Worm (Caenorhabditis elegans): ENCODE results near the gene cest-17.

cest-17 gene

DNA sequence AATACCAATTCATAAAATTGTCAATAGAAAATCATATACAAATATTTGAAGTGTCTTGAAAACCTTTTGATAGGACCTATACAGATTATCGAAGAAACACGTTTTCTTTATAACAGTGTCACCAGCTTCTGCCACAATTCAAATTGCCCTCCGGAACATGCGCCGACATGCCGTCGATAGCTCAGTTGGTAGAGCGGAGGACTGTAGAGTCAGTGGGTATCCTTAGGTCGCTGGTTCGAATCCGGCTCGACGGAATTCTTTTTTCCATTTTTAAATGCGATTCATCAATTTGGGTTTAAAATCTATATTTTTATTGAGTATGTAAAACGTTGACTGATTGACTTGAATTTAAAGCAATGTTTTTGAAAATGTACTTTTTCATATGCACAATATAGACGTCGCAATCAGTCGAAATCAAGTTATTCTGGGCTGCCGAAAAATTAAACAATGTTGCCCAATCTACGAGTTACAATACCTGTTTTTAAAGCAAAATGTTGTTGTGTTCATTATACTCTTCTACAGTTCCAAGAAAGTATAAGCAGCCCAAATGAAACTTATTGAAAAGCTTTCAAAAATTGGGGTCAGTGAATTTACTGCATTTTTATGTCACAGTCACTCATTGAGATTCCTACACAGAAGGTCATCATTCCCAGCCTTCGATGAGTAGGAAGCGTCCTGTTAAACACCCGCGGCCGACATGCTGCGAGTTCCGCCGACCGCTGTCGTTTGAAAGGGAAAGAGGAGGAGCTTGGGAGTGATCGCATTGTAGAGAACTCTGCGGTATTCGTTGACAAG is 44.4 kb downstream of the cest-17 start (continued):
- no peak for TF ChIP-seq egl-27 (tag; optimal IDR thresholded peaks at IDR 0.05)
- TF ChIP-seq C34B4.2 (tag; optimal IDR thresholded peaks at IDR 0.05): no peak

DNA sequence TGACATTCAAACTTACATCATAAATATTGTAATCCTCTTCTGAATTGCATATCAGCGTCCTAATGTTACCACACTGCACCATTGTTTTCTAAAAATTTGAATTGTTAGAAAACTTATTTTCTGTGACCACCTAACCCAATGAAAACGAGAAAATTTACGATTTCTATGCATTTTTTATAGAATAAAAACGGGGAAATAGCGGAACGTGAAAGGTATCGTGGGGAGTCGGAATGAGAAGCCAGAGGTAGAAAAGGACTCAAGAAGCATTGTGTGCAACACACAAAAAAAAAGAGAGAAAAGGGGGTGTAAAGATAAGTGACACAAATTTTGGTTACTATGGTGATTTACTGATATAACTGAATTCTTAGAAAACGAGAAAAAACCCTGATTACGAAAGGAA is 47.1 kb downstream of the cest-17 start, which contains the start of gene C16D9.6:
C16D9.6 (minus strand) TSS at position 101 of the 400 bp plus-strand sequence.
- no peak for TF ChIP-seq ztf-11 (tag; optimal IDR thresholded peaks at IDR 0.05)
- TF ChIP-seq zag-1 (tag; optimal IDR thresholded peaks at IDR 0.05): no peak
- TF ChIP-seq dsc-1 (tag; optimal IDR thresholded peaks at IDR 0.05): peak; percentile 8
- TF ChIP-seq fkh-8 (tag; optimal IDR thresholded peaks at IDR 0.05): peak; percentile 77
- peak; percentile 43 for TF ChIP-seq nhr-71 (tag; optimal IDR thresholded peaks at IDR 0.05)

DNA sequence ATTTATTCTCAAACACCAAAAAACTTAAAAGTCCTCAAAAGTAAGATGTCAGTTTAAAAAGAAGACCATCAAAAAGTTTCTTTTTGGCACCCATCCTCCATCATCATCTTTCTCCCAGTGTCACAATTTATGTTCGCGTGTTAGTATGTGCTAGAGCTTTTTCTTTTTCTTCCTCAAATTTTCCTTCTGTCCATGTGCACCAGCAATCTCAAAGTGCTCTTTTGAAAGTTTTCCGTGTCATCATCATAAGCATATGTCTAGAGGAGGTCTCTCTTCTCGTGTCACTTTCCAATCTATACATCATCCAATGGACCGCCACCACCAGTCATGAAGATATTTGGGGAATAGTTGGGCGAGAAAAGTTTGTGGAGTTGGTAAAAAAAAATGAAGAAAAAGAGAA is 47.9 kb downstream of the cest-17 start:
- TF ChIP-seq mab-9 (GFP tag; IDR thresholded peaks at IDR 0.05): 0 out of 2 replicates have a peak, but pooled peaks have one; percentile 14
- peak; percentile 52 for TF ChIP-seq lin-14 (GFP tag; optimal IDR thresholded peaks at IDR 0.05)
- TF ChIP-seq dpl-1 (GFP tag; optimal IDR thresholded peaks at IDR 0.05): no peak
- TF ChIP-seq tbx-2 (tag; optimal IDR thresholded peaks at IDR 0.05): no peak

DNA sequence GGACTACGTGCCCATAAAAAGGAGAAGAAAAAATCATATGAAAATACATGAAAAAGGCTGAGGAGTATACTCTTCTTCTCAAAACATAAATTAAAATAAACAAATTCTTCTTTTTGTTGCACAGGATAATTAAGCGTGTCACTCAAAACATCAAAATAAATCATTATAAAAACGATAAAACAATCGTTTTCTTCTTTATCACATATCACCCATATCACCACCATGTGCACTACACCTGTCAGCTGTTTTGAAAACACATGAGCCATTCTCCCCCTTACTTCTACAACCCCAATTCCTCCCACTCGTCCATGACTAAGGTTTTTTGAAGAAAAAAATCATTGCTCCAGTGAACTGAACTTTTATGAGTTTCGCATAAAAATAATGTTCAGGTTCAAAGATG is 49.4 kb downstream of the cest-17 start:
- TF ChIP-seq lsy-2 (tag; optimal IDR thresholded peaks at IDR 0.05) (peak in 1 of 2 experiments; percentile 28), mdl-1 (tag; optimal IDR thresholded peaks at IDR 0.05) (peak in 1 of 2 experiments; percentile 12), lin-39 (tag; optimal IDR thresholded peaks at IDR 0.05) (peak; percentile 68), ceh-88 (GFP tag; IDR thresholded peaks at IDR 0.05) (no peak), lin-14 (GFP tag; optimal IDR thresholded peaks at IDR 0.05) (peak; percentile 70), snpc-4 (tag; optimal IDR thresholded peaks at IDR 0.05) (peak; percentile 12), nhr-19 (GFP tag; conservative IDR thresholded peaks at IDR 0.05) (peak; percentile 36; the same call in 1 of the 2 replicates), ces-1 (GFP tag; optimal IDR thresholded peaks at IDR 0.05) (no peak), nhr-71 (tag; optimal IDR thresholded peaks at IDR 0.05) (peak; percentile 65), fkh-8 (tag; optimal IDR thresholded peaks at IDR 0.05) (no peak), snu-23 (GFP tag; optimal IDR thresholded peaks at IDR 0.05) (peak; percentile 21), rnt-1 (tag; optimal IDR thresholded peaks at IDR 0.05) (peak; percentile 75), nhr-20 (tag; optimal IDR thresholded peaks at IDR 0.05) (peak; percentile 6)

DNA sequence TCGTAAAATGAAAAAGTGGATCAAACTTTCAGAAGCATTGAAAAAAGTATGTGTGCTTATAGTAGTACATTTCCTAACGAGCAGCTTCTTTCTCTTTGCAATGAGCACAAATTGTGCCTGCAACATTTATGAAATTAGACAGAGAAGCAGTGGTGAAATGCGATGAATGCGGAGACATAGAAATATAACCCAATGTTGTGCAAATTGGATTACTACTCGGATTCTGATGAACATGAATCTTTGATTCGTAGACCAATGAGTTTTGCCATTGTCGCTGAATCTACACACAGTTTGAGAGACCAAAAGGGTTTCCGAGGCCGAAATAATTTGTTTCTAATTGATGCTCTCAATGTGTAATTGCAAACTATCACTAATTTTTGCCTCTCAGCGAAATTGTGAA is 50.8 kb downstream of the cest-17 start:
- no peak for TF ChIP-seq efl-1 (optimal IDR thresholded peaks at IDR 0.05)
- peak in 1 of 2 experiments; percentile 41 for TF ChIP-seq efl-1 (GFP tag; optimal IDR thresholded peaks at IDR 0.05 in 1 of 2)
- peak; percentile 18 for TF ChIP-seq lin-14 (GFP tag; optimal IDR thresholded peaks at IDR 0.05)
- no peak for TF ChIP-seq elt-3 (tag; optimal IDR thresholded peaks at IDR 0.05)
- no peak for TF ChIP-seq lin-15B (tag; optimal IDR thresholded peaks at IDR 0.05)

DNA sequence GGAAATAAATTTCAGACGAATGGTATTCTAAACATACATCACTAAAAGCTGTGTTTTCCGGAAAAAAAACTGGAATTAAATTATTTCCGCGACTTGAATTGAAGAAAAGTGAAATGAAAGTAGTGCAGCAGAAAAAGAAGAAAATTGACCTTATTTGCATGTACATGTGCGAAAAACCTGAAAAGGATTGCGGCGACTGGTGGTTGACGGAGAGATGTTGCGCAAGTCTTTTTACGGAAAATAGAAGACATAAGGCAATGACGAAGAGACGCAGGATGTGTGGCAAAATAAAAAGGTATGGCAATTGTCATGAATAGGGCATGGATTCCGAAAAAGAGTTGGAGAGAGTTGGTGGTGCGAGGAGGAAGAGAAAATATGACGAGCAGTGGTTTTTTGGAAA is 51.8 kb downstream of the cest-17 start:
- TF ChIP-seq blmp-1 (tag; optimal IDR thresholded peaks at IDR 0.05) (peak; percentile 68), nhr-20 (tag; optimal IDR thresholded peaks at IDR 0.05) (no peak), C16A3.4 (tag; optimal IDR thresholded peaks at IDR 0.05) (no peak), ces-1 (GFP tag; optimal IDR thresholded peaks at IDR 0.05) (no peak), nhr-11 (tag; optimal IDR thresholded peaks at IDR 0.05) (no peak), ceh-8 (GFP tag; optimal IDR thresholded peaks at IDR 0.05) (no peak), lir-3 (tag; optimal IDR thresholded peaks at IDR 0.05; ENCODE audit: poor library complexity) (no peak), lin-35 (GFP tag; optimal IDR thresholded peaks at IDR 0.05) (no peak), snu-23 (GFP tag; optimal IDR thresholded peaks at IDR 0.05) (no peak), lin-14 (GFP tag; optimal IDR thresholded peaks at IDR 0.05) (peak; percentile 6), grh-1 (GFP tag; IDR thresholded peaks at IDR 0.05) (no peak), nhr-28 (tag; optimal IDR thresholded peaks at IDR 0.05) (no peak), fkh-8 (tag; optimal IDR thresholded peaks at IDR 0.05) (no peak)

Data from whole organism, L1 larva.